Fruit fly (Drosophila melanogaster) whole organism, wandering third instar larva: ENCODE data around the gene TrpRS.

ENCODE experiments used
- Hnf4 ChIP-seq: fragments of 200-800 bp; sonication (Bioruptor generic); optimal IDR thresholded peaks from 2 replicates; lab custom pipeline; 2016; ENCODE audit warnings: missing biosample characterization, mild to moderate bottlenecking, missing genetic modification characterization
- Hr83 ChIP-seq: fragments of 200-300 bp; sonication (Bioruptor generic); optimal IDR thresholded peaks from 2 replicates; lab custom pipeline; 2016; ENCODE audit warnings: missing biosample characterization, mild to moderate bottlenecking, missing genetic modification characterization, moderate library complexity; ENCODE audit not compliant: poor library complexity, severe bottlenecking
- Mio ChIP-seq: sonication (Bioruptor generic); optimal IDR thresholded peaks from 2 replicates; lab custom pipeline; 2016; ENCODE audit warnings: missing biosample characterization, missing genetic modification characterization
- OdsH ChIP-seq: fragments of 200-800 bp; sonication (Bioruptor generic); optimal IDR thresholded peaks from 2 replicates; lab custom pipeline; 2016; ENCODE audit warnings: missing biosample characterization, mild to moderate bottlenecking, missing genetic modification characterization
- h ChIP-seq: fragments of 200-800 bp; sonication (Bioruptor generic); optimal IDR thresholded peaks from 3 replicates; lab custom pipeline; 2016; ENCODE audit warnings: missing biosample characterization, mild to moderate bottlenecking, missing genetic modification characterization
- psq ChIP-seq: fragments of 200-800 bp; sonication (Bioruptor generic); optimal IDR thresholded peaks from 3 replicates; lab custom pipeline; 2017; ENCODE audit warnings: missing biosample characterization, mild to moderate bottlenecking, missing genetic modification characterization, moderate library complexity

dm6 chr3R:9240554-9240953 is 26.1 kb downstream of the TrpRS start, which contains the start of gene D1:
- TF ChIP-seq OdsH (no peak), h (GFP tag; lab: Kevin White, UChicago) (no peak), Mio (GFP tag; lab: Kevin White, UChicago) (no peak), Hnf4 (GFP tag; lab: Kevin White, UChicago) (no peak), Hr83 (GFP tag; lab: Kevin White, UChicago) (no peak), psq (GFP tag; lab: Kevin White, UChicago) (no peak)
